Fruit fly (Drosophila melanogaster) whole organism, larva: Measurements from ENCODE around the gene CG13699.
A peak's percentile ranks its signal among the peaks of the same experiment; 100 is the strongest.

ENCODE experiments used
- noc ChIP-seq: fragments of 200-800 bp; sonication (Bioruptor generic); optimal IDR thresholded peaks from 3 replicates; lab custom pipeline; 2019; ENCODE audit warnings: missing biosample characterization, mild to moderate bottlenecking, missing genetic modification characterization, moderate library complexity

Gene CG13699

DNA sequence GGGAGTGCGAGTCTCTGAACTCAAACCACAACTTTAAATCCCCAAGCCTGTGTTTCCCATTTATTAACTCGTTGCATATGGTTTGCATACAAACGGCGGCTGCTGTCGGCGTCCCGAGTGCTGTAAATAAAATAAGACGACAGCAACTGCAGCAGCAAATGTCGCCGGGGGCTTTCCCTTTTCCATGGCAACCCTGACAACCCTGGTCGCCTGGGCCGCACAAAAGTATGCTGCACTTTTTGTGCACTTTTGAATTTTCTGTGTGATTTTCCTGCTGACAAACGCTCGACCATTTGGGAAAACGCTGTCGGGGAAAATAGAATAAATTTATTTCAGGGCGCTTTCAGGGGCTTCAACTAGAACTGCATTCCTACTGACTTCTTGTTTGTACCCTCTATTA lies 8.2 kb downstream of the CG13699 start:
- TF ChIP-seq noc (tag; lab: Kevin White, UChicago), result no peak

DNA sequence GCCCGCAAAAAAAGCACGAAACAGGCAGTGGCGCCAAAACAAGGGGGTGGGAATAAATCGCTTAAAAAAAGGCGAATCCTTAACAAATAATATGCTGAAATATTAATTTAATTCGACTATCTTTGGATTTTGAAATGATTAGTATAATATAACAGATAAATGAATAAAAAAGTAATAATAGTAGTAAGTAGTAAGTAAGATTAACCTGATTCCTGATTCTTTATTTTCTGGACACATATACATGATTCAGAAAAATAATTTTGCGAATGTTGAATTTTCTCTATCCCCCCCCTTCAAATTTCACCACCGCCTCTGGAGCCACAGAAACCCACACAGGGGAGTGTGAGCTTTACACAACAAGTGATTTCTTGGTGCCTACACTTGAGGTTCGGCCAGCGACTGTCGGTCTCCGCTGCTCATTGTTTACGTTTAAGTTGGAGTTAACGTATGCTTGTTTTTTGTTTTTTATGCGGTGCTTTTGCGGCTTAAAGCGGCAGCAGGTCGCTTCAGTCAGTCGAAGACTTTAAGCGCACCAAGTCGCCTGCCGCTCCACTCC lies 13.8 kb downstream of the CG13699 start, which contains the start of gene CG7330:
CG7330 (plus strand) TSS at position 506 of the 556 bp plus-strand sequence.
- peak; percentile 97 for TF ChIP-seq noc (tag; lab: Kevin White, UChicago)

DNA sequence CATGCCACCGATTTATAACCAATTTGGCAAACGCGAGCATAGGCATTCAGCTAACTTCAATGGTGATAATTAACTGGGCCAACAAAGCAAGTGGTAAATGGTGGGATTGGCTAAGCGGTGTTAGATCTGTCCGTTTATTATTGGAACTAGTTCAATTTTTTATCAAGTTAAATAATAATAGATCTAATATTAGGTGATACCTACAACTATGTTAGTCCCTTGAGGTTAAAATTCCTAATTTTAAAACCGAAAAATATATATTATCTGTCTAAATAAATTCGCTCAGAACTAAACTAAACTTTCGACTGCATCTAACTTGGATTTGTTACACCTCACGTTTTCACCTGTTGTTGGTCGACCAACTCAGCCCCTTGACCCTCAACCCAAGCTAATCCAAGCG lies 14.7 kb downstream of the CG13699 start:
- no peak for TF ChIP-seq noc (tag; lab: Kevin White, UChicago)

DNA sequence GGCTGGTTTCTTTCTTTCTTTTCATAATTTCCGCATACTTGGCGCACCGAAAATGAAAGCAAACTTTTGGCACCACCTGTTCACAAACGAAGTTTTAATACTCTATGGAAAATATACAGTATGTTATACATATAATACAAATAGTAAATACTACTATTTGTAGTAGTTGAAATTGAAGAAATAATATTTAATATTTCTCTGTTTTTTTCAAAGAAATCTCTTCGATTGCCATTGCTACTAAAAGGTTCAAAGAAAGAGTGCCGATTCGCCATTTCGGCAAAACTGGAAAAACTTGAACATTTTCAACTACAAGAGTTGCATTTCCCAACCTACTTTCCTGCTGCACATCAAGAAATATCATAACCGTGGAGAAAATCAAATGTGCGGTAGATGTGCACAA lies 15.5 kb downstream of the CG13699 start:
- TF ChIP-seq noc (tag; lab: Kevin White, UChicago), result no peak

DNA sequence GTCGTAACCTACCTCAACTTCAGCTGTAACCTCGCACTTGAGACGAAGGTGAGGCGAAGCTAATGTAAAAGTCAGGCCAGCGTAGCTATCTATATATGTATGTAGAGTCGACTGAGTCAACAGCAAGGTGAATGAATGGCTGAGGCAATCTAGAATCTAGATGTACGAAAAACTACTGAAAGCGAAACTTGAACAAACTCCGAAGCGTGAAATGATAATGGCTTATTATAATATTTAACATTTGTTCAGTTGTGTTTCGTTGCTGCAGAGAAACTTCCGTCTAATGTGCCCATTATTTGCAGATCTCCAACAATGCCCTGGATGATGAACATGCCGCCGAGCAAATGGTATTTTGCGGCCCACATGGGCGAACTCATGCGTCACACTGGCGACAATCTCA lies 17.7 kb downstream of the CG13699 start:
- peak; percentile 1 for TF ChIP-seq noc (tag; lab: Kevin White, UChicago)

DNA sequence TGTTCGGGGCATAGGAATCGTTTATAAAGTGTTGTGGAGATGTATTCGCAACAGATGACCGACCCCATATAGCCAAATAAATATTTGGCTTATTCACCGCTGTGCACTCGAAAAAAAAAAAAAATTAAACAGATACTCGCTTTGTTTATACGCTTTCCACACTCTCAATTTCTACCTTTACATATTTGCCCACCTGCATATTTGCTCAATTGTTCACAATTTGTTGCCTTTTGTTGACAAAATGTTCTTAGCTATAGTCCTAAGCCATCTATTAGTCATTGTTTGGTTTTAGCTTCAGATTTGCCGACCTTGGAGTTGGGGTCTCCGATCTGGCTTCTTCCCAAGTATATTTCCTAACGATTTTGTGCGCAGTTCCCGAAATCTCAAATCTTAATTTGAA lies 19.4 kb downstream of the CG13699 start:
- TF ChIP-seq noc (tag; lab: Kevin White, UChicago), result peak; percentile 26

- TF ChIP-seq noc (tag; lab: Kevin White, UChicago), result no peak
Observed at dm6 chr3L:18139184-18139629, 23.1 kb downstream of the CG13699 start, which contains the start of gene geko. Gene geko (plus strand): TSS chr3L:18139402.

dm6 chr3L:18138280-18138679 lies 24.0 kb downstream of the CG13699 start:
- TF ChIP-seq noc (tag; lab: Kevin White, UChicago), result no peak

- TF ChIP-seq noc (tag; lab: Kevin White, UChicago), result no peak
Observed at dm6 chr3L:18137197-18137596, 25.1 kb downstream of the CG13699 start.

DNA sequence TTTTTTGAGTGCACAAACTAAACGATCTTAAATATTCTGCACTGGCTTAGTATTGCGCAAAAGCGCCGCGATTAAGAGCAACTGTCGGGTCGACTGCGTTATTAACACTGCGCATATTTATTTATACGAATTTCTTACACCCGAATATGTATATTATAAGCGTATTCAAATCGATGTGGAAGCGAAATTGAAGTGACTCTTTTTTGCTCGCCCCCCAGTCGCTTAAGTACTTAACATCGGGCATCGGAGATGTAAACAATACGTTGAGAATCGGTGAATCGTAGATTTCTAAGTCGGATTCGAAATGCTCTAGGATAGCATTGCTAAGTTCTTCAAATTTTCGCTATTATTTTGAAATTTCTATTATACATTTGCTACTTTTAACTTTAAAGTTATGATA lies 29.7 kb downstream of the CG13699 start, which contains the start of gene Cyp312a1:
Cyp312a1 (minus strand) TSS at position 101 of the 400 bp plus-strand sequence.
- TF ChIP-seq noc (tag; lab: Kevin White, UChicago), result no peak

dm6 chr3L:18124138-18124537 lies 38.2 kb downstream of the CG13699 start:
- TF ChIP-seq noc (tag; lab: Kevin White, UChicago), result no peak

DNA sequence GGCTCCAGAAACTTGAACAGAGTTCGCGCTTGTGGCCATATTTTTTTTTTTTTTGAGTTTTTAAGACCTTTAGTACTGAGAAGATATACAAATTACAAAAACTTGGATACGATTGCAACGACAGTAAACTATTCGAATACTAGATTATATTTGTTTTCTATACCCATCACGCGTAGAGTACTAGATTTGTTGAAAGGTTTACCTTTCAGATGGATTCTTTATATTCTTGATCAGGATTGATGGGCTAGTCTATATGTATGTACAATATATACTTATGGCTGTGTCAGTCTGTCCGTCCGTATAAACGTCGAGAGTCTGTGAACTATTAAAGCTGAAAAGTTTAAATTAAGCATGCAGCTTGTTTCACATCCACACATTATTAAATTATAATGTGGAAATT lies 40.4 kb downstream of the CG13699 start, which contains the start of gene CG42853:
CG42853 (minus strand) TSS at position 101 of the 400 bp plus-strand sequence.
- TF ChIP-seq noc (tag; lab: Kevin White, UChicago), result no peak

dm6 chr3L:18114038-18114926 lies 48.0 kb downstream of the CG13699 start:
- peak; percentile 8 for TF ChIP-seq noc (tag; lab: Kevin White, UChicago)

- no peak for TF ChIP-seq noc (tag; lab: Kevin White, UChicago)
Observed at dm6 chr3L:18112669-18113068, 49.7 kb downstream of the CG13699 start, which contains the start of the genes CG32195 and CG7341. Gene CG32195 (plus strand): TSS chr3L:18112959. Gene CG7341 (plus strand): TSS chr3L:18112959.

dm6 chr3L:18109459-18109863 lies 52.9 kb downstream of the CG13699 start, which contains the start of the genes Polr3D and mus304:
Gene Polr3D (minus strand): TSS chr3L:18109574.
Gene mus304 (plus strand): TSS chr3L:18109814.
- no peak for TF ChIP-seq noc (tag; lab: Kevin White, UChicago)
